Worm (Caenorhabditis elegans): ENCODE data around the gene best-18.

- TF ChIP-seq tbx-2 (tag; optimal IDR thresholded peaks at IDR 0.05) = no peak
- no peak for TF ChIP-seq C04F5.9 (tag; optimal IDR thresholded peaks at IDR 0.05)
- TF ChIP-seq egl-27 (tag; optimal IDR thresholded peaks at IDR 0.05) = no peak
- no peak for TF ChIP-seq xbp-1 (tag; optimal IDR thresholded peaks at IDR 0.05)
Observed at ce11 chrIII:10202391-10202790, 9.8 kb upstream of the best-18 start.

Data from whole organism, L1 larva.